Worm (Caenorhabditis elegans): ENCODE data around the gene gpcp-1.

Gene gpcp-1

DNA sequence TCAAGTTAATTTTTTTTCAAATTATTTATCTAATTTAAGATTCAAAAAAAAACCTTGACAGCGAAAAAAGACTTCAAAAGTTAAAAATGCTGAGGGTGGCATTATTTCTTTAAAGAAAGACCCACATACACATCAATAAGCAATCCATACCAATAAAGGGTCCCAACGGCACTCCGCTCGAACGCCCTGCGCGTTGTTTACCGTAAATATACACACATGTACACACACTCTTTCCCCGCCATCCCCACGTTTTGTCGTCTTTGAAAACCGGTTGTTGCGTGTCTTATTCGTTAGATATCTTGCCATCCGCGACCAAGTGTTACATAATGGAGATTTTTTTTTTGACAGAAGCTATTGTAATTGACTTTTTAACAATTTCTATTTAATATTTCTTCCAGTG, 49.1 kb upstream of the gpcp-1 start, which contains the start of gene gcc-1 (continued):
- peak; percentile 2 for TF ChIP-seq nhr-77 (tag; optimal IDR thresholded peaks at IDR 0.05)
- TF ChIP-seq egl-27 (tag; optimal IDR thresholded peaks at IDR 0.05): no peak
- peak; percentile 11 to 63 for TF ChIP-seq lin-35 (GFP tag; optimal IDR thresholded peaks at IDR 0.05)
- peak; percentile 78 for TF ChIP-seq lin-14 (GFP tag; optimal IDR thresholded peaks at IDR 0.05)

ce11 chrX:3156062-3156791, 45.8 kb upstream of the gpcp-1 start:
- TF ChIP-seq nhr-85 (tag): peak; percentile 62
- peak; percentile 37 for TF ChIP-seq mep-1 (tag; optimal IDR thresholded peaks at IDR 0.05)
- no peak for TF ChIP-seq skn-1 (tag; optimal IDR thresholded peaks at IDR 0.05)
- peak; percentile 17 for TF ChIP-seq blmp-1 (tag; optimal IDR thresholded peaks at IDR 0.05)

DNA sequence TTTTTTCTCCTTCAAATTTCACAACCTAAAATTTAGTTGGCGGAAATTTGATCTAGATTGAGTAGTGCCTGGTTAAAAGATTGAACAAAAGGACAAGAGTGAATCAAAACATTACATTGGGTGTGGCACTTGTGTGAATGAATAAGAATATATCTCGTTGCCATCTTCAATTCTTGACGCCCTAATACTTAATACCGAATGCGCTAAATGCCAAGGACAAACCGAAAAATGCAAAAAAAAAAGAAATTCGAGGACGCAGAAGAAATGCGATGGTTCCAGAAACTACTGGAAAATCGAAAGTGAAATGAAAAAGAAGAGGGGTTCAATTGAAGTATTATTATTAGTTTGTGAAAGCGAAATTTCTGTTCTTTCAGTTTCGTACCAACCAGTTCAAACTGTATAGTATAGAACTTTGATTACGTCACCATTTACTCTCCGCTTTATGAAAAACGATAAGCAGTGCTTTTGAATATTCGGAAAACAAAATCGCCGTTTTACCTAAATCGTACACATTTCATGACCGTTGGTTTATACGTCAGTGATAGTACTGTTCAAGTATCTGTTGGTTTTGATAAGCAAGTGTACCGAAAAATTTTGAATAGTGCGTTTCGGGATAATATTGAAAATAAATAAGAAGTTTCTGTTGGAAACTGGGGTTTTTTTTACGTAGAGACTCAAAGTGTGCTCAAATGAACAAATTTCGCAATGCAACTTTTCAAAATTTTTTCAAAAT, 44.8 kb upstream of the gpcp-1 start:
- TF ChIP-seq lin-14 (GFP tag; optimal IDR thresholded peaks at IDR 0.05) (peak; percentile 71), C34B4.2 (tag; optimal IDR thresholded peaks at IDR 0.05) (no peak), nhr-20 (tag; optimal IDR thresholded peaks at IDR 0.05) (no peak), egl-13 (tag; optimal IDR thresholded peaks at IDR 0.05) (no peak), nhr-19 (GFP tag; conservative IDR thresholded peaks at IDR 0.05) (no peak), egl-27 (tag; optimal IDR thresholded peaks at IDR 0.05) (no peak), unc-130 (tag; optimal IDR thresholded peaks at IDR 0.05) (no peak), mef-2 (tag; optimal IDR thresholded peaks at IDR 0.05) (no peak), lin-39 (tag; optimal IDR thresholded peaks at IDR 0.05) (no peak), nhr-90 (tag; optimal IDR thresholded peaks at IDR 0.05; ENCODE audit: poor library complexity) (no peak), ceh-82 (tag; optimal IDR thresholded peaks at IDR 0.05) (no peak), fkh-4 (tag; optimal IDR thresholded peaks at IDR 0.05; ENCODE audit: borderline replicate concordance) (no peak), jun-1 (tag; optimal IDR thresholded peaks at IDR 0.05) (no peak), ceh-63 (GFP tag; optimal IDR thresholded peaks at IDR 0.05) (no peak), elt-3 (tag; optimal IDR thresholded peaks at IDR 0.05) (no peak), snpc-4 (tag; optimal IDR thresholded peaks at IDR 0.05) (no peak), blmp-1 (tag; optimal IDR thresholded peaks at IDR 0.05) (peak; percentile 65), ets-5 (GFP tag; IDR thresholded peaks at IDR 0.05) (no peak), nhr-84 (tag; optimal IDR thresholded peaks at IDR 0.05) (no peak), aha-1 (tag; optimal IDR thresholded peaks at IDR 0.05) (no peak), elt-2 (tag; optimal IDR thresholded peaks at IDR 0.05) (peak; percentile 10), unc-62 (GFP tag; optimal IDR thresholded peaks at IDR 0.05) (no peak), unc-30 (tag; optimal IDR thresholded peaks at IDR 0.05) (no peak), nhr-28 (tag; optimal IDR thresholded peaks at IDR 0.05) (no peak), rnt-1 (tag; optimal IDR thresholded peaks at IDR 0.05) (no peak), F16B12.6 (tag; optimal IDR thresholded peaks at IDR 0.05) (no peak), mep-1 (tag; optimal IDR thresholded peaks at IDR 0.05) (peak; percentile 67), Y116A8C.19 (tag; optimal IDR thresholded peaks at IDR 0.05; ENCODE audit: borderline replicate concordance) (no peak), xbp-1 (tag; optimal IDR thresholded peaks at IDR 0.05) (no peak), lin-15B (tag; optimal IDR thresholded peaks at IDR 0.05) (no peak), unc-86 (tag; optimal IDR thresholded peaks at IDR 0.05) (no peak), efl-1 (optimal IDR thresholded peaks at IDR 0.05) (no peak), efl-1 (GFP tag; optimal IDR thresholded peaks at IDR 0.05 in 1 of 2) (no peak), skn-1 (tag; optimal IDR thresholded peaks at IDR 0.05) (no peak), snu-23 (GFP tag; optimal IDR thresholded peaks at IDR 0.05) (peak; percentile 23), ztf-11 (tag; optimal IDR thresholded peaks at IDR 0.05) (no peak), grh-1 (GFP tag; IDR thresholded peaks at IDR 0.05) (no peak), vab-15 (tag; optimal IDR thresholded peaks at IDR 0.05) (no peak), fos-1 (tag; optimal IDR thresholded peaks at IDR 0.05) (no peak), zip-4 (GFP tag; optimal IDR thresholded peaks at IDR 0.05) (no peak), hlh-17 (GFP tag; optimal IDR thresholded peaks at IDR 0.05; ENCODE audit: borderline replicate concordance) (no peak), nhr-237 (tag; optimal IDR thresholded peaks at IDR 0.05) (no peak), nhr-85 (tag) (peak; percentile 88), ama-1 (optimal IDR thresholded peaks at IDR 0.05) (no peak)

All from whole organism, L1 larva.